Worm (Caenorhabditis elegans) whole organism, late embryonic: Measurements from ENCODE around the gene atl-1.

Source experiments
- K09A11.1 ChIP-seq: sonication (generic microtip); optimal IDR thresholded peaks from 2 replicates; lab custom pipeline; 2017; ENCODE audit warnings: antibody characterized with exemption, mild to moderate bottlenecking, missing genetic modification characterization, missing compliant biosample characterization; ENCODE audit not compliant: insufficient read depth
- ceh-6 ChIP-seq: fragments of 200-800 bp; sonication (Bioruptor generic); optimal IDR thresholded peaks from 2 replicates; lab custom pipeline; 2018; ENCODE audit warnings: mild to moderate bottlenecking, missing genetic modification characterization, missing compliant biosample characterization
- dve-1 ChIP-seq: sonication (generic microtip); optimal IDR thresholded peaks from 2 replicates; lab custom pipeline; 2017; ENCODE audit warnings: antibody characterized with exemption, mild to moderate bottlenecking, missing genetic modification characterization, missing compliant biosample characterization

- no peak for TF ChIP-seq ceh-6 (GFP tag; lab: Kevin White, UChicago)
- no peak for TF ChIP-seq K09A11.1 (tag; lab: Kevin White, UChicago)
- TF ChIP-seq dve-1 (tag; lab: Kevin White, UChicago), result no peak
Measured at ce11 chrV:9618919-9619318, 26.5 kb downstream of the atl-1 start, which contains the start of gene idpc-7.
